Worm (Caenorhabditis elegans) whole organism, late embryonic: ENCODE measurements around the gene F42A6.6.
A peak's percentile ranks its signal among the peaks of the same experiment; 100 is the strongest.
"Not testable (repeated sequence)": the region's sequence is repeated elsewhere in the genome, so short reads cannot be mapped to it uniquely, and the experiment has no call there.

Source experiments
- C38D4.7 ChIP-seq: fragments of 200-800 bp; sonication (Bioruptor generic); optimal IDR thresholded peaks from 2 replicates; lab custom pipeline; 2018; ENCODE audit warnings: mild to moderate bottlenecking, missing genetic modification characterization, moderate library complexity, missing compliant biosample characterization
- K02D7.2 ChIP-seq: sonication (generic microtip); optimal IDR thresholded peaks from 2 replicates; lab custom pipeline; 2017; ENCODE audit warnings: mild to moderate bottlenecking, missing genetic modification characterization, missing compliant biosample characterization
- K09A11.1 ChIP-seq: sonication (generic microtip); optimal IDR thresholded peaks from 2 replicates; lab custom pipeline; 2017; ENCODE audit warnings: antibody characterized with exemption, mild to moderate bottlenecking, missing genetic modification characterization, missing compliant biosample characterization; ENCODE audit not compliant: insufficient read depth
- T23F11.4 ChIP-seq: fragments of 200-800 bp; sonication (Bioruptor generic); optimal IDR thresholded peaks from 2 replicates; lab custom pipeline; 2018; ENCODE audit warnings: mild to moderate bottlenecking, missing genetic modification characterization, missing compliant biosample characterization
- ama-1 ChIP-seq: fragments of 150-350 bp; optimal IDR thresholded peaks from 2 replicates; lab custom pipeline; 2014
- ceh-18 ChIP-seq: sonication (generic microtip); optimal IDR thresholded peaks from 2 replicates; lab custom pipeline; 2016; ENCODE audit warnings: missing genetic modification characterization, missing compliant biosample characterization
- ceh-24 ChIP-seq: sonication (generic microtip); optimal IDR thresholded peaks from 2 replicates; lab custom pipeline; 2016; ENCODE audit warnings: mild to moderate bottlenecking, missing genetic modification characterization, missing compliant biosample characterization
- ceh-31 ChIP-seq: sonication (generic microtip); optimal IDR thresholded peaks from 2 replicates; lab custom pipeline; 2016; ENCODE audit warnings: missing genetic modification characterization, missing compliant biosample characterization
- ceh-34 ChIP-seq: sonication (generic microtip); optimal IDR thresholded peaks from 2 replicates; lab custom pipeline; 2016; ENCODE audit warnings: mild to moderate bottlenecking, missing genetic modification characterization, missing compliant biosample characterization
- ceh-48 ChIP-seq: sonication (generic microtip); optimal IDR thresholded peaks from 2 replicates; lab custom pipeline; 2016; ENCODE audit warnings: missing genetic modification characterization, inconsistent platforms, missing compliant biosample characterization
- ceh-6 ChIP-seq: fragments of 200-800 bp; sonication (Bioruptor generic); optimal IDR thresholded peaks from 2 replicates; lab custom pipeline; 2018; ENCODE audit warnings: mild to moderate bottlenecking, missing genetic modification characterization, missing compliant biosample characterization
- ceh-9 ChIP-seq: sonication (generic microtip); optimal IDR thresholded peaks from 2 replicates; lab custom pipeline; 2016; ENCODE audit warnings: mild to moderate bottlenecking, missing genetic modification characterization, inconsistent platforms, missing compliant biosample characterization
- che-1 ChIP-seq: sonication (generic microtip); optimal IDR thresholded peaks from 2 replicates; lab custom pipeline; 2016; ENCODE audit warnings: mild to moderate bottlenecking, missing genetic modification characterization, missing compliant biosample characterization
- dve-1 ChIP-seq: sonication (generic microtip); optimal IDR thresholded peaks from 2 replicates; lab custom pipeline; 2017; ENCODE audit warnings: antibody characterized with exemption, mild to moderate bottlenecking, missing genetic modification characterization, missing compliant biosample characterization
- elt-2 ChIP-seq: sonication (generic microtip); optimal IDR thresholded peaks from 2 replicates; lab custom pipeline; 2016; ENCODE audit warnings: missing genetic modification reagents, missing genetic modification characterization, missing compliant biosample characterization
- elt-4 ChIP-seq: sonication (generic microtip); optimal IDR thresholded peaks from 2 replicates; lab custom pipeline; 2016; ENCODE audit warnings: missing genetic modification characterization, missing compliant biosample characterization
- ets-4 ChIP-seq: sonication (generic microtip); optimal IDR thresholded peaks from 2 replicates; lab custom pipeline; 2016; ENCODE audit warnings: missing genetic modification characterization, missing compliant biosample characterization
- eyg-1 ChIP-seq: sonication (generic microtip); optimal IDR thresholded peaks from 2 replicates; lab custom pipeline; 2016; ENCODE audit warnings: missing genotype, missing genetic modification characterization, missing compliant biosample characterization
- fax-1 ChIP-seq: sonication (generic microtip); optimal IDR thresholded peaks from 2 replicates; lab custom pipeline; 2016; ENCODE audit warnings: missing genotype, missing genetic modification characterization, missing compliant biosample characterization
- fkh-6 ChIP-seq: sonication (generic microtip); optimal IDR thresholded peaks from 2 replicates; lab custom pipeline; 2016; ENCODE audit warnings: missing genetic modification characterization, missing compliant biosample characterization
- hlh-13 ChIP-seq: fragments of 200-800 bp; sonication (Bioruptor generic); optimal IDR thresholded peaks from 2 replicates; lab custom pipeline; 2018; ENCODE audit warnings: mild to moderate bottlenecking, missing genetic modification characterization, missing compliant biosample characterization
- hlh-30 ChIP-seq: sonication (generic microtip); optimal IDR thresholded peaks from 2 replicates; lab custom pipeline; 2017; ENCODE audit warnings: antibody characterized with exemption, missing genetic modification characterization, missing compliant biosample characterization; ENCODE audit not compliant: insufficient read depth
- hlh-8 ChIP-seq: sonication (generic microtip); optimal IDR thresholded peaks from 2 replicates; lab custom pipeline; 2016; ENCODE audit warnings: missing genotype, missing genetic modification characterization, missing compliant biosample characterization
- lim-6 ChIP-seq: sonication (generic microtip); optimal IDR thresholded peaks from 2 replicates; lab custom pipeline; 2016; ENCODE audit warnings: missing genetic modification characterization, missing compliant biosample characterization
- madf-2 ChIP-seq: sonication (generic microtip); optimal IDR thresholded peaks from 2 replicates; lab custom pipeline; 2017; ENCODE audit warnings: missing genetic modification characterization, missing compliant biosample characterization
- mec-3 ChIP-seq: sonication (generic microtip); optimal IDR thresholded peaks from 2 replicates; lab custom pipeline; 2016; ENCODE audit warnings: borderline replicate concordance, missing genetic modification characterization, missing compliant biosample characterization
- nfya-1 ChIP-seq: sonication (generic microtip); optimal IDR thresholded peaks from 2 replicates; lab custom pipeline; 2017; ENCODE audit warnings: missing genetic modification characterization, mild to moderate bottlenecking, missing compliant biosample characterization, antibody characterized with exemption, moderate library complexity
- nhr-11 ChIP-seq: fragments of 150-350 bp; optimal IDR thresholded peaks from 2 replicates; lab custom pipeline; 2014; ENCODE audit warnings: missing biosample characterization, missing genetic modification characterization
- pax-1 ChIP-seq: fragments of 150-350 bp; optimal IDR thresholded peaks from 2 replicates; lab custom pipeline; 2014; ENCODE audit warnings: missing biosample characterization, missing genetic modification characterization
- pha-2 ChIP-seq: sonication (generic microtip); optimal IDR thresholded peaks from 2 replicates; lab custom pipeline; 2017; ENCODE audit warnings: mild to moderate bottlenecking, missing genetic modification characterization, missing compliant biosample characterization
- pha-4 ChIP-seq: fragments of 150-350 bp; optimal IDR thresholded peaks from 2 replicates; lab custom pipeline; 2018; ENCODE audit warnings: missing biosample characterization, missing genetic modification reagents, missing genetic modification characterization
- ref-2 ChIP-seq: sonication (generic microtip); optimal IDR thresholded peaks from 2 replicates; lab custom pipeline; 2016; ENCODE audit warnings: missing genetic modification characterization, missing compliant biosample characterization
- rnt-1 ChIP-seq: sonication (generic microtip); optimal IDR thresholded peaks from 2 replicates; lab custom pipeline; 2016; ENCODE audit warnings: missing genetic modification characterization, missing compliant biosample characterization
- sox-4 ChIP-seq: sonication (generic microtip); optimal IDR thresholded peaks from 2 replicates; lab custom pipeline; 2017; ENCODE audit warnings: mild to moderate bottlenecking, missing genetic modification characterization, inconsistent platforms, missing compliant biosample characterization
- tbx-2 ChIP-seq: sonication (generic microtip); optimal IDR thresholded peaks from 2 replicates; lab custom pipeline; 2016; ENCODE audit warnings: missing genetic modification characterization, missing compliant biosample characterization
- tbx-7 ChIP-seq: sonication (generic microtip); optimal IDR thresholded peaks from 2 replicates; lab custom pipeline; 2016; ENCODE audit warnings: missing genotype, missing genetic modification characterization, missing compliant biosample characterization
- ttx-3 ChIP-seq: sonication (generic microtip); optimal IDR thresholded peaks from 2 replicates; lab custom pipeline; 2016; ENCODE audit warnings: missing genetic modification reagents, missing genetic modification characterization, missing compliant biosample characterization
- unc-42 ChIP-seq: sonication (generic microtip); optimal IDR thresholded peaks from 2 replicates; lab custom pipeline; 2016; ENCODE audit warnings: missing genotype, missing genetic modification characterization, missing compliant biosample characterization
- unc-55 ChIP-seq: sonication (generic microtip); optimal IDR thresholded peaks from 2 replicates; lab custom pipeline; 2017; ENCODE audit warnings: missing biosample characterization, missing genetic modification reagents, missing genetic modification characterization
- unc-86 ChIP-seq: sonication (generic microtip); optimal IDR thresholded peaks from 2 replicates; lab custom pipeline; 2016; ENCODE audit warnings: missing genetic modification characterization, missing compliant biosample characterization
- zip-5 ChIP-seq: sonication (generic microtip); optimal IDR thresholded peaks from 2 replicates; lab custom pipeline; 2016; ENCODE audit warnings: missing genetic modification characterization, missing compliant biosample characterization

The F42A6.6 gene

DNA sequence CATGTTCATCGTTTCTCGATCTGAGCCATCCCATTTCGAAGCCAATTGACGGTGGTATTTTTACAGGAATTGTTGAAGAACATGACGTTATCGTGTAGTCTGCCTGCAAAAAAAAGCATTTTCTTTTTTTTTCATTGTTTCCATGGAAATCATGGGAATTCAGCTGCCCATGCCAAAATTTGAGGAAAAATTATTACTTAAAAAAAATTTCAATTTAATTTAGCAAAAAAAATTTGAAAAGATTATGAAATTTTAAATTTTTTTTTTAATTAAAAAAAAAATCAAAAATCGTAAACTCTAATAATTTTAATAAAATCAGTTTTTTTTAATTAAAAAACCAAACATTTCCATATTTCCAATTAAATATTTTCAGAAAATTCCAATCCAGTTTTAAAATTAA is 4.9 kb downstream of the F42A6.6 start, which contains the start of gene F42A6.5:
TSS of gene F42A6.5 (minus strand) at position 101 of the 400 bp plus-strand sequence.
- not testable (repeated sequence) for TF ChIP-seq pha-2 (tag; lab: Kevin White, UChicago); ttx-3 (tag; lab: Kevin White, UChicago); unc-86
- TF ChIP-seq, all 69 proteins: peak for 0; not testable (repeated sequence) for 69

DNA sequence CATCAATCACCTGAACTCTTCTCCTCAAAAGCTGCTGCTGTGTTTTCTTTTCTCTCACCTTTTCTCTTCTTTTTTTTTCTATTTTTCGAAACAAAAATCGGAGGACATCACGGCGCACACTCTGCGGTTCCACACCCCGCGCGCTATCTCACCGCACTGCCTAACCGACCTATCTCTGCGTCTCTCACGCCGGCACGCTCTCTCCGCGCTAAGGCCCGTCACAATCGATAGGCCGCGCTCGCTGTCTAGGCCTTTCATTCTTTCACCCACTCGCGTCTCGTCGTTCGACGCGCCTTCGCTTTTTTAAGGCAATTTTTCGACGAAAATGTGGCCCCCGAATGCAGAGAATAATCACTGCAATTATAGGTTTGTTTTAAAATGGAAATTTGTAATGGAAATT is 25.4 kb downstream of the F42A6.6 start, which contains the start of gene zip-11:
TSS of gene zip-11 (plus strand) at position 34 of the 400 bp plus-strand sequence.
- TF ChIP-seq ceh-31 (tag; lab: Kevin White, UChicago) (peak; percentile 72), ceh-48 (tag; lab: Kevin White, UChicago) (peak; percentile 31), tbx-7 (tag; lab: Kevin White, UChicago) (no peak), ref-2 (tag; lab: Kevin White, UChicago) (peak; percentile 14), tbx-2 (peak; percentile 15), ceh-34 (tag; lab: Kevin White, UChicago) (peak; percentile 0), nfya-1 (peak; percentile 10), T23F11.4 (no peak), zip-5 (no peak), ceh-18 (peak; percentile 65), rnt-1 (tag; lab: Kevin White, UChicago) (peak; percentile 64), ceh-6 (GFP tag; lab: Kevin White, UChicago) (no peak), pax-1 (tag; lab: Kevin White, UChicago) (no peak), unc-55 (GFP tag; lab: Kevin White, UChicago) (peak; percentile 73), ets-4 (tag; lab: Kevin White, UChicago) (peak; percentile 30), hlh-30 (no peak)

DNA sequence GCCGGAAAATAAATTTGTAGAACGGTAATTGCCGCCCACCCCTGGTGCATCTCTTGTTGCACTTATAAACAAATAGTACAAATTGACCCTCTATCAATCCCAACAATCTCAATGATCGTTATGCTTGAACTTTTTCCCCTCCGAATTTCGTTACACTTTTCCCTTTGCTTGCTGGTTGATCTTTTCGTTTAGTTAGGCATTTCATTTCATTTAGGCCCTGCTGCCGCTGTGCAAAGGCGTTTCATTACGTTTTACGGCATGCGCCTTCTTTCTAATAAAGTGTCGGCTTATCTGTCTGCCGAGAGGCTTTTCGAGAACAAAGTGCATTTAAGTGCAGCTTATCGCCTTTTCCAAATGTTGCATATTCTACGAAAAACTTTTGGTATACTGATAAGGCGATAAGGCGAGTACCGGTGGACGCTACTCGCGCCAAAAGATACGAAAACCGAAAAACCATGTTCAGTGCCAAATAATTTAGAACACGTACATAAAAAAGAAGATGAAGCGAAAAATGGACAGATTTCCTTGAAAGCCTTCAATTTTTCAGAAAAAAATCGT is 25.9 kb downstream of the F42A6.6 start:
- TF ChIP-seq madf-2 (tag; lab: Kevin White, UChicago) = no peak
- TF ChIP-seq fkh-6 (tag; lab: Kevin White, UChicago) = no peak
- TF ChIP-seq hlh-8 (tag; lab: Kevin White, UChicago) = no peak
- peak; percentile 42 for TF ChIP-seq elt-2 (tag; lab: Kevin White, UChicago)
- TF ChIP-seq nhr-11 (tag; lab: Kevin White, UChicago) = no peak
- TF ChIP-seq ceh-9 (tag; lab: Kevin White, UChicago) = no peak
- TF ChIP-seq, all 69 proteins: peak for 1

DNA sequence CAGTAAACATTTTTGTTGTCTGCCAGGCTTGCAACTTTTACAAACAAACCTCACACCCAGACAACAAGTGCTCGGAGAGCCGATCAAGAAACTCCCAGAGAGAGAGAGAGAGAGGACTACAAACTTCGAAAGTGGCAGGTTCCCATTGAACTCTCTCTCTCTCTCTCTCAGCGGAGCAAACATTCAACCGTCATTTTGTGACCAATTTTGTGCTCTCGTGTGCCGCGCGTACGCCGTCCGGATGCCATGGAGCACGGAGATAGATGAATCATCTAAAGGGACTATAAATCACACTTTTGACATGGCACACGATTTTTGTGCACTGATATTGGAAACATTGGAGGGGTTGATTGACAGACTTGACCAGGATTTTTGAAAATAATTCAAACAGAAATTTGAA is 27.8 kb downstream of the F42A6.6 start:
- TF ChIP-seq che-1 = no peak
- TF ChIP-seq hlh-8 (tag; lab: Kevin White, UChicago) = no peak
- TF ChIP-seq eyg-1 (tag; lab: Kevin White, UChicago) = no peak
- TF ChIP-seq K09A11.1 = no peak
- TF ChIP-seq ama-1 (lab: Kevin White, UChicago) = no peak
- no peak for TF ChIP-seq tbx-2
- no peak for TF ChIP-seq hlh-13 (GFP tag; lab: Kevin White, UChicago)

DNA sequence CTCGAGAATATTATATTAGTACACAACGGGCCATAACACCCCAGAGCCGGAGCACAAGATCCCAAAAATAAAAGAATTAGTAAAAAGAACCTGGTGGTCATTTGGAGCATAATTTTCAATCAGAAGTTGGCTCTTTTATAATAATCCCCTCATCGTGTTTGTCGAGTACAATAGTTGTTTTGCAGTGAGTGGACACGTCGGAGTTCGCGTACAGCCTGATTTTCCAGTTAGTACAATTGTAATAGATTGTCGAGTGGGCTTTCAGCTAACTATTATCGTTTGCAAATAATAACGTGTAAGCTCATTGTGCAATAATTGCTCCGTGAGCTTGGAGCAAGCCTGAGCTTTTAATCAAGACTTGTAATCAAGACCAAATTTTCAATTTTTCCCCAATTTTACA is 29.2 kb downstream of the F42A6.6 start, which contains the start of gene W08E12.9:
TSS of gene W08E12.9 (minus strand) at position 101 of the 400 bp plus-strand sequence.
- TF ChIP-seq ceh-24 (tag; lab: Kevin White, UChicago) = no peak
- TF ChIP-seq, all 69 proteins: peak for 0

DNA sequence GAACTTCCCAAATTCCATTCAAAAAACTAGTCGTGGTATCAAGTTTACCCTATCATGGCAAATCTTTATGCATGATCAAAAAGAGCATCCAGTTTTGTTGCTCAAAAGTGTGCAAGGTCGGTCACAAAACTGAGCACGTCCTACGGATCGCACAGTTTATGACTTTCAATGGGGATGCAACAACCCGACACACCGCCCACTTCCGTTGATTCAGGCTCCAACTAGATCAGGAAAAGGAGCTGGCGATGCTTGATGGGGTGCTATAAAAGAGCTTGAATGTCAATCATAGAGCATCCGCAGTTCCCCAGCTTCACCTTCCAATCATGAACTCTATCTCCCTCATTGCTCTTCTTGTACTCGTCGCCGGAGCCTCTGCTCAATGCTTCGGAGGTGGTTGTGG is 31.1 kb downstream of the F42A6.6 start, which contains the start of gene W08E12.2:
TSS of gene W08E12.2 (plus strand) at position 301 of the 400 bp plus-strand sequence.
- TF ChIP-seq ama-1 (lab: Kevin White, UChicago) = no peak
- TF ChIP-seq pha-4 (tag; lab: Kevin White, UChicago) = no peak
- no peak for TF ChIP-seq C38D4.7 (GFP tag; lab: Kevin White, UChicago)
- no peak for TF ChIP-seq pha-2 (tag; lab: Kevin White, UChicago)
- TF ChIP-seq dve-1 (tag; lab: Kevin White, UChicago) = no peak
- no peak for TF ChIP-seq fax-1
- no peak for TF ChIP-seq K02D7.2 (tag; lab: Kevin White, UChicago)
- TF ChIP-seq hlh-13 (GFP tag; lab: Kevin White, UChicago) = no peak
- no peak for TF ChIP-seq unc-42 (tag; lab: Kevin White, UChicago)
- TF ChIP-seq mec-3 (tag; lab: Kevin White, UChicago) = no peak
- no peak for TF ChIP-seq eyg-1 (tag; lab: Kevin White, UChicago)
- no peak for TF ChIP-seq lim-6 (tag; lab: Kevin White, UChicago)
- TF ChIP-seq ceh-6 (GFP tag; lab: Kevin White, UChicago) = no peak
- no peak for TF ChIP-seq ets-4 (tag; lab: Kevin White, UChicago)
- no peak for TF ChIP-seq tbx-7 (tag; lab: Kevin White, UChicago)
- TF ChIP-seq sox-4 (tag; lab: Kevin White, UChicago) = no peak
- TF ChIP-seq ceh-31 (tag; lab: Kevin White, UChicago) = no peak
- no peak for TF ChIP-seq madf-2 (tag; lab: Kevin White, UChicago)
- no peak for TF ChIP-seq elt-4 (tag; lab: Kevin White, UChicago)
- TF ChIP-seq K09A11.1 = no peak
- TF ChIP-seq, all 69 proteins: peak for 0
